Fruit fly (Drosophila melanogaster): Measurements from ENCODE around the gene CG6753.

dm6 chr3R:12674041-12674623 is 31.9 kb upstream of the CG6753 start, which contains the start of gene Gnmt:
- TF ChIP-seq EcR (GFP tag; optimal IDR thresholded peaks at IDR 0.05) (no peak), Snoo (tag; optimal IDR thresholded peaks at IDR 0.05) (no peak), Pif1B (GFP tag; optimal IDR thresholded peaks at IDR 0.05) (no peak), CG14655 (GFP tag; optimal IDR thresholded peaks at IDR 0.05) (no peak), CG15710 (tag; optimal IDR thresholded peaks at IDR 0.05) (no peak)
